Worm (Caenorhabditis elegans) whole organism, L3 larva: ENCODE data around the gene B0238.9.

Experiments used
- aly-2 ChIP-seq: fragments of 150-350 bp; optimal IDR thresholded peaks from 2 replicates; lab custom pipeline; 2014; ENCODE audit warnings: missing biosample characterization, missing genetic modification characterization
- ceh-16 ChIP-seq: sonication (generic microtip); optimal IDR thresholded peaks from 2 replicates; lab custom pipeline; 2017; ENCODE audit warnings: missing biosample characterization, missing genetic modification characterization
- elt-3 ChIP-seq, 3 experiments: fragments of 150-350 bp in 1 of 3; sonication (generic microtip) in 2 of 3; optimal IDR thresholded peaks; 2 replicates in 2 of 3; 4 replicates in 1 of 3; lab custom pipeline; 2014 to 2017; ENCODE audit warnings: missing biosample characterization in 3 of 3, missing genetic modification characterization in 3 of 3
- lin-15B ChIP-seq: fragments of 150-350 bp; optimal IDR thresholded peaks from 2 replicates; lab custom pipeline; 2014; ENCODE audit warnings: missing biosample characterization, missing genetic modification characterization
- nhr-11 ChIP-seq: fragments of 150-350 bp; optimal IDR thresholded peaks from 2 replicates; lab custom pipeline; 2014; ENCODE audit warnings: missing biosample characterization, missing genetic modification characterization
- nhr-237 ChIP-seq: fragments of 150-350 bp; optimal IDR thresholded peaks from 2 replicates; lab custom pipeline; 2014; ENCODE audit warnings: missing biosample characterization, missing genetic modification characterization
- pqm-1 ChIP-seq: fragments of 150-350 bp; optimal IDR thresholded peaks from 2 replicates; lab custom pipeline; 2017; ENCODE audit warnings: missing biosample characterization, missing genetic modification characterization, inconsistent platforms
- zag-1 ChIP-seq: fragments of 150-350 bp; optimal IDR thresholded peaks from 2 replicates; lab custom pipeline; 2014; ENCODE audit warnings: missing biosample characterization, missing genetic modification characterization

DNA sequence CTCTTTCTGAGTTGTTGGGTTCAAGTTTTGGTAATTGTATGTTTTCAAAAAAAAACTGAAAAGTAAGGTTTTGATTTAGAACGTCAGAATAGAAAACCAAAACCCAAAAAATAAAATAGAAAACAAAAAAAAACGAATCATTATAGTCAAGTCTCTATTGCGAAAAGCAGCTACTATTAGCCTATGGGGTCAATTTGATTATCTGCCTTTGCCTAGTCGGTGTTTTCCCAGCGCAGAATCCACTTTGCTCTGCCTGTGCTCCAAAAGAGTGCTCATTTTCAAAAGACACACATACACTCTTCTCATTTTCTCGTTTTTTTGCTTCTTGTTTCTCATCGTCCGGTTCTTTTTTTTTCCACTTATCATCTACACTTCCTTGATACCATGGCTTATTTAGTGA, 10.8 kb upstream of the B0238.9 start:
- TF ChIP-seq lin-15B (tag; lab: Kevin White, UChicago) (no peak), aly-2 (no peak), nhr-11 (tag; lab: Kevin White, UChicago) (no peak), elt-3 (tag; optimal IDR thresholded peaks at IDR 0.05; lab: Kevin White, UChicago) (no peak), zag-1 (tag; lab: Kevin White, UChicago) (no peak), pqm-1 (tag; lab: Kevin White, UChicago) (no peak), nhr-237 (no peak), ceh-16 (tag; lab: Kevin White, UChicago) (no peak)
